Worm (Caenorhabditis elegans) whole organism, L2 larva: Measurements from ENCODE around the gene hgrs-1.

Source experiments
- ZK546.5 ChIP-seq: sonication (generic microtip); optimal IDR thresholded peaks from 2 replicates; lab custom pipeline; 2017; ENCODE audit warnings: missing biosample characterization, missing genetic modification characterization
- ama-1 ChIP-seq: fragments of 150-350 bp; optimal IDR thresholded peaks from 2 replicates; lab custom pipeline; 2018; ENCODE audit warnings: inconsistent platforms
- lin-13 ChIP-seq: fragments of 150-350 bp; optimal IDR thresholded peaks from 2 replicates; lab custom pipeline; 2014; ENCODE audit warnings: missing biosample characterization, missing genetic modification reagents, missing genetic modification characterization
- nhr-10 ChIP-seq: sonication (generic microtip); optimal IDR thresholded peaks from 2 replicates; lab custom pipeline; 2017; ENCODE audit warnings: missing biosample characterization, missing genetic modification characterization
- nhr-11 ChIP-seq: fragments of 150-350 bp; optimal IDR thresholded peaks from 2 replicates; lab custom pipeline; 2014; ENCODE audit warnings: missing biosample characterization, missing genetic modification characterization
- nhr-12 ChIP-seq: fragments of 150-350 bp; optimal IDR thresholded peaks from 2 replicates; lab custom pipeline; 2014; ENCODE audit warnings: missing biosample characterization, missing genetic modification characterization
- nhr-77 ChIP-seq: fragments of 150-350 bp; optimal IDR thresholded peaks from 2 replicates; lab custom pipeline; 2014; ENCODE audit warnings: missing biosample characterization, missing genetic modification characterization
- skn-1 ChIP-seq: sonication (generic microtip); optimal IDR thresholded peaks from 2 replicates; lab custom pipeline; 2017; ENCODE audit warnings: missing biosample characterization, missing genetic modification characterization
- zag-1 ChIP-seq: fragments of 150-350 bp; optimal IDR thresholded peaks from 2 replicates; lab custom pipeline; 2014; ENCODE audit warnings: missing biosample characterization, missing genetic modification characterization

- no peak for TF ChIP-seq ZK546.5
- no peak for TF ChIP-seq nhr-77
- no peak for TF ChIP-seq nhr-10 (tag; lab: Kevin White, UChicago)
- no peak for TF ChIP-seq lin-13 (GFP tag; lab: Kevin White, UChicago)
- TF ChIP-seq nhr-11 (tag; lab: Kevin White, UChicago) = no peak
- TF ChIP-seq zag-1 (tag; lab: Kevin White, UChicago) = no peak
- no peak for TF ChIP-seq skn-1 (tag; lab: Kevin White, UChicago)
- TF ChIP-seq nhr-12 (tag; lab: Kevin White, UChicago) = no peak
- no peak for TF ChIP-seq ama-1 (lab: Kevin White, UChicago)
These were observed at the start of gene hgrs-1 for ce11 chrIV:8205272-8206098.
